Worm (Caenorhabditis elegans) whole organism, L4 larva: Measurements from ENCODE around the gene grl-22.
A peak's percentile ranks its signal among the peaks of the same experiment; 100 is the strongest.

Experiments used
- T26A8.4 ChIP-seq: fragments of 200-800 bp; sonication (Bioruptor generic); IDR thresholded peaks from 2 replicates; pipeline ENCODE4 v1.3.6; 2022; ENCODE audit warnings: missing genetic modification characterization, missing compliant biosample characterization
- Y5F2A.4 ChIP-seq: fragments of 200-800 bp; sonication (Bioruptor generic); optimal IDR thresholded peaks from 2 replicates; lab custom pipeline; 2018; ENCODE audit warnings: mild to moderate bottlenecking, missing genetic modification characterization, missing compliant biosample characterization
- Y75B8A.6 ChIP-seq: fragments of 200-800 bp; sonication (Bioruptor generic); IDR thresholded peaks from 2 replicates; pipeline ENCODE4 v1.3.6; 2022; ENCODE audit warnings: missing genetic modification reagents, missing genetic modification characterization, missing compliant biosample characterization
- ZK546.5 ChIP-seq, 2 experiments: sonication (generic microtip); optimal IDR thresholded peaks; 2 replicates each; lab custom pipeline; 2017; ENCODE audit warnings: missing biosample characterization in 2 of 2, missing genetic modification characterization in 2 of 2
- aha-1 ChIP-seq: fragments of 150-350 bp; peaks from one replicate; lab custom pipeline; 2014; ENCODE audit warnings: missing biosample characterization, missing genetic modification characterization
- arid-1 ChIP-seq: fragments of 200-800 bp; sonication (Bioruptor generic); conservative IDR thresholded peaks from 2 replicates; pipeline ENCODE4 v1.3.6; 2022; ENCODE audit warnings: missing genetic modification reagents, missing genetic modification characterization, missing compliant biosample characterization
- ceh-20 ChIP-seq: fragments of 200-800 bp; sonication (Bioruptor generic); IDR thresholded peaks from 2 replicates; pipeline ENCODE4 v1.3.6; 2022; ENCODE audit warnings: missing genetic modification reagents, missing genetic modification characterization, missing compliant biosample characterization
- ctbp-1 ChIP-seq: fragments of 200-800 bp; sonication (Bioruptor generic); IDR thresholded peaks from 2 replicates; pipeline ENCODE4 v1.3.6; 2022; ENCODE audit warnings: missing genetic modification reagents, missing genetic modification characterization, missing compliant biosample characterization
- fos-1 ChIP-seq: fragments of 150-350 bp; optimal IDR thresholded peaks from 2 replicates; lab custom pipeline; 2014; ENCODE audit warnings: missing biosample characterization, missing genetic modification characterization
- hif-1 ChIP-seq, 2 experiments: sonication (generic microtip); optimal IDR thresholded peaks; 2 replicates each; lab custom pipeline; 2016 to 2017; ENCODE audit warnings: missing compliant biosample characterization in 2 of 2, missing genetic modification characterization in 2 of 2, missing genetic modification reagents in 2 of 2, missing genotype in 2 of 2, mild to moderate bottlenecking in 1 of 2
- hlh-30 ChIP-seq: sonication (generic microtip); optimal IDR thresholded peaks from 2 replicates; lab custom pipeline; 2017; ENCODE audit warnings: antibody characterized with exemption, mild to moderate bottlenecking, missing genetic modification characterization, missing compliant biosample characterization; ENCODE audit not compliant: insufficient read depth
- lir-3 ChIP-seq: sonication (generic microtip); optimal IDR thresholded peaks from 2 replicates; lab custom pipeline; 2016; ENCODE audit warnings: mild to moderate bottlenecking, missing genetic modification characterization, missing compliant biosample characterization
- mep-1 ChIP-seq: fragments of 150-350 bp; sonication (generic microtip); optimal IDR thresholded peaks from 3 replicates; lab custom pipeline; 2014; ENCODE audit warnings: missing biosample characterization, missing genetic modification characterization
- nhr-28 ChIP-seq: fragments of 150-350 bp; optimal IDR thresholded peaks from 2 replicates; lab custom pipeline; 2014; ENCODE audit warnings: missing biosample characterization, missing genetic modification characterization
- sdz-12 ChIP-seq: fragments of 200-800 bp; sonication (Bioruptor generic); optimal IDR thresholded peaks from 2 replicates; lab custom pipeline; 2018; ENCODE audit warnings: mild to moderate bottlenecking, missing genetic modification characterization, missing compliant biosample characterization
- skn-1 ChIP-seq: fragments of 150-350 bp; optimal IDR thresholded peaks from 2 replicates; lab custom pipeline; 2014; ENCODE audit warnings: missing biosample characterization, missing genetic modification characterization
- spr-1 ChIP-seq: sonication (generic microtip); optimal IDR thresholded peaks from 2 replicates; lab custom pipeline; 2016; ENCODE audit warnings: mild to moderate bottlenecking, missing genetic modification characterization, missing compliant biosample characterization
- tag-97 ChIP-seq: fragments of 200-800 bp; sonication (Bioruptor generic); IDR thresholded peaks from 2 replicates; pipeline ENCODE4 v1.3.6; 2022; ENCODE audit warnings: missing genetic modification characterization, missing compliant biosample characterization
- unc-39 ChIP-seq: sonication (generic microtip); optimal IDR thresholded peaks from 2 replicates; lab custom pipeline; 2017; ENCODE audit warnings: missing biosample characterization, missing genetic modification characterization
- unc-62 ChIP-seq, 3 experiments: fragments of 150-350 bp in 1 of 3; sonication (generic microtip); optimal IDR thresholded peaks in 2 of 3; peaks in 1 of 3; 1 replicate in 1 of 3; 2 replicates in 2 of 3; lab custom pipeline; 2014 to 2017; ENCODE audit warnings: missing biosample characterization in 3 of 3, missing genetic modification characterization in 3 of 3, missing genetic modification reagents in 3 of 3, missing genotype in 1 of 3
- zag-1 ChIP-seq: fragments of 150-350 bp; optimal IDR thresholded peaks from 2 replicates; lab custom pipeline; 2014; ENCODE audit warnings: missing biosample characterization, missing genetic modification characterization
- zfp-3 ChIP-seq: fragments of 200-800 bp; sonication (Bioruptor generic); conservative IDR thresholded peaks from 2 replicates; pipeline ENCODE4 v1.3.6; 2022; ENCODE audit warnings: missing genetic modification reagents, missing genetic modification characterization, missing compliant biosample characterization

Gene grl-22

DNA sequence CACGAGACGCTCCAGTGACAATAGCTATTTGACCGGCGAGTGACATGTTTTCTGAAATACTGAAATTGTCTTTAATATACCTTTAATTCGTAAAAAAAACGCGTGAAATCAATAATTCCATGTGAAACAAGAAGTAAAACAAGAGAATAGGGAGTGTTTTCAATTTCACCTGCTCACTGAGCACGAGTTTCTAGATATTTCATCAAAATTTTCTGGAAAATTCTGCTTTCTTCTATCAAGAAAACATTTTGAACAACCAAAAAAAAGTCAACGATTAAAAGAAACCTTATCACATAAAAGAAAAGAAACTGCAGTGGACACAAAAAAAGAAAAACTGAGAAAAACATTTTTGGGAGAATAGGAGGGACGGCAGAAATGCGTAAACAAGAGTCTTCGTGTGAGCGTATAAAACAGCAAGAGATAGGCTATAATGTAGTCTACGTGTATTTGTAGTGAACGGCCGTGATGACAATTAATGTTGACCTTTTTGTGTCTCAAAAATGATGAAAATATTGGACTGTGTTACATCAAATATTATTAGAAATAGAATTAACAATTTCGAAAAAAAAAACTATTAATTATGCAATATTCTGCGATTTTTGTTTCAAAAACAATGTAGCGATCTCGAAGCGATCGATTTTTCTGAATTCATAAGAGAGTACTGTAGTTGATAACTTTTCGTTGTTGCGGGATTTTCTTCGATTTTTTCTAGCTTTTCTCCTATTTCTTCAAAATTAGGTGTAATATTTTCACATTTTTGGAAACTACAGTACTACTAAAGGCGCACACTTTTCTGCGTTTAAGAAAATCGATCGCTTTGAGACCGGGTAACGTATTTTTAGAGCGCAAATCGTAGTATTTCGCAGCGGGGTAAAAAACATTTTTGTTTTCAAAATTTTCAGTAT is 45.6 kb downstream of the grl-22 start, which contains the start of gene dhs-9 (continued):
- TF ChIP-seq arid-1 (GFP tag; lab: Robert Waterston, UW) (no peak), mep-1 (peak; percentile 39), skn-1 (no peak), unc-62 (GFP tag; optimal IDR thresholded peaks at IDR 0.05 in 1 of 2; lab: Kevin White, UChicago) (no peak), unc-62 (tag; optimal IDR thresholded peaks at IDR 0.05; lab: Kevin White, UChicago) (no peak), zfp-3 (GFP tag; lab: Robert Waterston, UW) (no peak), nhr-28 (tag; lab: Kevin White, UChicago) (peak; percentile 99), T26A8.4 (GFP tag; lab: Robert Waterston, UW) (0 out of 2 replicates have a peak, but pooled peaks have one; percentile 44), Y5F2A.4 (no peak), ceh-20 (GFP tag; lab: Robert Waterston, UW) (no peak), ctbp-1 (no peak), unc-39 (tag; lab: Kevin White, UChicago) (no peak), spr-1 (tag; lab: Kevin White, UChicago) (no peak), Y75B8A.6 (GFP tag; lab: Robert Waterston, UW) (no peak), zag-1 (no peak), hlh-30 (tag; lab: Kevin White, UChicago) (no peak), fos-1 (tag; lab: Kevin White, UChicago) (no peak), sdz-12 (GFP tag; lab: Kevin White, UChicago) (no peak), ZK546.5 (tag; optimal IDR thresholded peaks at IDR 0.05; lab: Kevin White, UChicago) (no peak), tag-97 (GFP tag; lab: Robert Waterston, UW) (no peak), lir-3 (no peak), hif-1 (tag; optimal IDR thresholded peaks at IDR 0.05; lab: Kevin White, UChicago) (peak in 1 of 2 experiments; percentile 20), aha-1 (tag; lab: Kevin White, UChicago) (no peak)
